Worm (Caenorhabditis elegans) whole organism, L2 larva: ENCODE measurements around the gene F47B8.5.

Experiments
- C34F6.9 ChIP-seq: fragments of 150-350 bp; optimal IDR thresholded peaks from 2 replicates; lab custom pipeline; 2014; ENCODE audit warnings: missing biosample characterization, missing genetic modification characterization
- R02D3.7 ChIP-seq: fragments of 150-350 bp; optimal IDR thresholded peaks from 2 replicates; lab custom pipeline; 2014; ENCODE audit warnings: missing biosample characterization, missing genetic modification characterization
- Y55F3AM.14 ChIP-seq: fragments of 200-800 bp; sonication (Bioruptor generic); optimal IDR thresholded peaks from 2 replicates; lab custom pipeline; 2018; ENCODE audit warnings: mild to moderate bottlenecking, missing genetic modification characterization, missing compliant biosample characterization
- alr-1 ChIP-seq: fragments of 150-350 bp; optimal IDR thresholded peaks from 2 replicates; lab custom pipeline; 2014; ENCODE audit warnings: missing biosample characterization, missing genetic modification characterization
- aly-2 ChIP-seq: fragments of 150-350 bp; optimal IDR thresholded peaks from 2 replicates; lab custom pipeline; 2014; ENCODE audit warnings: missing biosample characterization, missing genetic modification characterization
- blmp-1 ChIP-seq: sonication (generic microtip); optimal IDR thresholded peaks from 2 replicates; lab custom pipeline; 2017; ENCODE audit warnings: missing genetic modification characterization, mild to moderate bottlenecking, missing compliant biosample characterization, antibody characterized with exemption, moderate library complexity; ENCODE audit not compliant: insufficient read depth
- ceh-16 ChIP-seq: fragments of 150-350 bp; optimal IDR thresholded peaks from 2 replicates; lab custom pipeline; 2014; ENCODE audit warnings: missing biosample characterization, missing genetic modification characterization
- crh-2 ChIP-seq: sonication (generic microtip); optimal IDR thresholded peaks from 2 replicates; lab custom pipeline; 2017; ENCODE audit warnings: missing biosample characterization, missing genetic modification characterization
- dmd-4 ChIP-seq: sonication (generic microtip); optimal IDR thresholded peaks from 2 replicates; lab custom pipeline; 2017; ENCODE audit warnings: missing biosample characterization, missing genetic modification characterization
- egl-27 ChIP-seq: sonication (generic microtip); optimal IDR thresholded peaks from 3 replicates; lab custom pipeline; 2017; ENCODE audit warnings: missing biosample characterization, missing genetic modification reagents, missing genetic modification characterization
- elt-1 ChIP-seq: fragments of 150-350 bp; optimal IDR thresholded peaks from 2 replicates; lab custom pipeline; 2014; ENCODE audit warnings: missing biosample characterization, missing genetic modification characterization
- elt-3 ChIP-seq: sonication (generic microtip); optimal IDR thresholded peaks from 2 replicates; lab custom pipeline; 2017; ENCODE audit warnings: missing biosample characterization, missing genetic modification characterization
- fos-1 ChIP-seq: fragments of 150-350 bp; optimal IDR thresholded peaks from 2 replicates; lab custom pipeline; 2014; ENCODE audit warnings: missing biosample characterization, missing genetic modification characterization
- lin-11 ChIP-seq: fragments of 150-350 bp; sonication (generic microtip); optimal IDR thresholded peaks from 2 replicates; lab custom pipeline; 2014; ENCODE audit warnings: missing biosample characterization, missing genetic modification characterization, inconsistent platforms, mixed read lengths
- lsy-2 ChIP-seq, 2 experiments: fragments of 150-350 bp in 1 of 2; sonication (generic microtip) in 1 of 2; optimal IDR thresholded peaks; 2 replicates each; lab custom pipeline; 2014 to 2017; ENCODE audit warnings: missing biosample characterization in 2 of 2, missing genetic modification characterization in 2 of 2
- mab-5 ChIP-seq: fragments of 150-350 bp; optimal IDR thresholded peaks from 2 replicates; lab custom pipeline; 2014; ENCODE audit warnings: missing biosample characterization, missing genetic modification characterization
- mdl-1 ChIP-seq, 2 experiments: fragments of 150-350 bp in 1 of 2; sonication (generic microtip) in 1 of 2; optimal IDR thresholded peaks; 2 replicates each; lab custom pipeline; 2017; ENCODE audit warnings: missing biosample characterization in 2 of 2, missing genetic modification characterization in 2 of 2
- nhr-10 ChIP-seq: sonication (generic microtip); optimal IDR thresholded peaks from 2 replicates; lab custom pipeline; 2017; ENCODE audit warnings: missing biosample characterization, missing genetic modification characterization
- nhr-11 ChIP-seq: fragments of 150-350 bp; optimal IDR thresholded peaks from 2 replicates; lab custom pipeline; 2014; ENCODE audit warnings: missing biosample characterization, missing genetic modification characterization
- nhr-129 ChIP-seq: fragments of 150-350 bp; optimal IDR thresholded peaks from 2 replicates; lab custom pipeline; 2014; ENCODE audit warnings: missing biosample characterization, missing genetic modification characterization
- nhr-21 ChIP-seq: fragments of 150-350 bp; optimal IDR thresholded peaks from 2 replicates; lab custom pipeline; 2014; ENCODE audit warnings: missing biosample characterization, missing genetic modification characterization
- nhr-23 ChIP-seq: fragments of 150-350 bp; optimal IDR thresholded peaks from 2 replicates; lab custom pipeline; 2014; ENCODE audit warnings: missing biosample characterization, missing genetic modification reagents, missing genetic modification characterization
- nhr-25 ChIP-seq: fragments of 150-350 bp; sonication (generic microtip); optimal IDR thresholded peaks from 3 replicates; lab custom pipeline; 2014; ENCODE audit warnings: missing biosample characterization, missing genetic modification characterization
- sem-4 ChIP-seq: fragments of 150-350 bp; optimal IDR thresholded peaks from 2 replicates; lab custom pipeline; 2014; ENCODE audit warnings: missing biosample characterization, missing genetic modification reagents, missing genetic modification characterization
- skn-1 ChIP-seq: sonication (generic microtip); optimal IDR thresholded peaks from 2 replicates; lab custom pipeline; 2017; ENCODE audit warnings: missing biosample characterization, missing genetic modification characterization
- sma-9 ChIP-seq, 2 experiments: fragments of 150-350 bp in 1 of 2; sonication (generic microtip) in 1 of 2; optimal IDR thresholded peaks; 2 replicates each; lab custom pipeline; 2014 to 2016; ENCODE audit warnings: missing genetic modification characterization in 2 of 2, mild to moderate bottlenecking in 1 of 2, missing biosample characterization in 1 of 2, missing compliant biosample characterization in 1 of 2, missing genetic modification reagents in 1 of 2, moderate library complexity in 1 of 2
- snpc-4 ChIP-seq: fragments of 150-350 bp; optimal IDR thresholded peaks from 2 replicates; lab custom pipeline; 2014; ENCODE audit warnings: missing biosample characterization, missing genetic modification characterization
- unc-39 ChIP-seq: fragments of 150-350 bp; optimal IDR thresholded peaks from 2 replicates; lab custom pipeline; 2014; ENCODE audit warnings: missing biosample characterization, missing genetic modification characterization
- unc-62 ChIP-seq: fragments of 150-350 bp; optimal IDR thresholded peaks from 2 replicates; lab custom pipeline; 2014; ENCODE audit warnings: missing biosample characterization, missing genetic modification reagents, missing genetic modification characterization
- zag-1 ChIP-seq: fragments of 150-350 bp; optimal IDR thresholded peaks from 2 replicates; lab custom pipeline; 2014; ENCODE audit warnings: missing biosample characterization, missing genetic modification characterization
- ztf-1 ChIP-seq: fragments of 200-800 bp; sonication (Bioruptor generic); conservative IDR thresholded peaks from 2 replicates; pipeline ENCODE4 v1.3.6; 2022; ENCODE audit warnings: missing genetic modification characterization, missing compliant biosample characterization
- ztf-11 ChIP-seq: sonication (generic microtip); optimal IDR thresholded peaks from 2 replicates; lab custom pipeline; 2017; ENCODE audit warnings: missing biosample characterization, missing genetic modification characterization
- ztf-4 ChIP-seq: fragments of 150-350 bp; optimal IDR thresholded peaks from 2 replicates; lab custom pipeline; 2014; ENCODE audit warnings: missing biosample characterization, missing genetic modification characterization

The F47B8.5 gene

DNA sequence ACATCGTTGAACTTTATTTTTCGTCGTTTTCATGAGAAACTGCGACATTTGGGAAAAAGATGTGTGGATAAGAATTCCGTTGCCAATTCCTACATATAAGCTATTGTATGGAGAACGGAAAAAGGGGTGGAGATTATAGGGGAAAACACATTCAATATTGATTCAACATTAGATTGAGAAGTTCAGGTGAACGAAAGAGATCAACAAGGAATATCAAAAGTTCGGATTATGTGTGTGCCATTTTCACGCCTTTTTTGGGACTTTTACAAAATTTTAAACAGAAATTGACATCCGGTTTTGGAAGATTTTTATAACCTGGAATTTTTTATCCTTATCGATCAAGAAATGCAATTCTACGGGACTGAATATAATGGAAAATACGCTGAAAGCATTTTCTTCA, at the start of gene F47B8.5:
Gene F47B8.5 (minus strand): TSS at position 101 of the 400 bp plus-strand sequence.
- TF ChIP-seq skn-1 (tag; lab: Kevin White, UChicago): no peak
- TF ChIP-seq nhr-11 (tag; lab: Kevin White, UChicago): no peak
- no peak for TF ChIP-seq nhr-21 (tag; lab: Kevin White, UChicago)
- no peak for TF ChIP-seq unc-62
- TF ChIP-seq blmp-1 (tag; lab: Kevin White, UChicago): no peak
- no peak for TF ChIP-seq sma-9 (GFP tag; optimal IDR thresholded peaks at IDR 0.05; lab: Kevin White, UChicago)
- TF ChIP-seq sma-9 (tag; optimal IDR thresholded peaks at IDR 0.05; lab: Kevin White, UChicago): no peak
- no peak for TF ChIP-seq mab-5 (tag; lab: Kevin White, UChicago)

DNA sequence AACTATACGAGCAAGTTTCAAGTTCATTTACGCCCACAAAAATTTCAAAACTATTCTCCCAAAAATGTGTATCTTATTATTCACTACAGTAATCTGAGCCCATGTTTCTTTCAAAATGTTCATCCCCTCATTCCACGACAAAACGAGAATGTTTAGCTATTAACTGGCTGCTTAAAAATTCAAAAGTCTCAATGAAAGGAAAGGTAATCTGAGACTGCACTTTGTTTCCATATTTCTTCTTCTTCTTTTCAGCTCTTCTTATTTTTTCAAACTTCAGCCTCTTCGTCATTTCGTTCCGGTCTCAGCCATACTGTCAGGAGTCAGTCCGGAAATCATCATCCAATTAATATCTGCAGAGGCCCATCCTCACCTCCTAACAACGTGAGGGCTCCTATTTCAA, 45.1 kb upstream of the F47B8.5 start, which contains the start of gene unc-39:
Gene unc-39 (plus strand): TSS at position 301 of the 400 bp plus-strand sequence.
- TF ChIP-seq blmp-1 (tag; lab: Kevin White, UChicago) (no peak), mdl-1 (tag; optimal IDR thresholded peaks at IDR 0.05; lab: Kevin White, UChicago) (no peak), ztf-4 (tag; lab: Kevin White, UChicago) (no peak), nhr-23 (tag; lab: Kevin White, UChicago) (no peak), crh-2 (tag; lab: Kevin White, UChicago) (no peak), fos-1 (tag; lab: Kevin White, UChicago) (no peak), nhr-10 (tag; lab: Kevin White, UChicago) (no peak), C34F6.9 (tag; lab: Kevin White, UChicago) (no peak), unc-62 (no peak), unc-39 (no peak), elt-3 (tag; lab: Kevin White, UChicago) (no peak), lin-11 (no peak), R02D3.7 (tag; lab: Kevin White, UChicago) (no peak), alr-1 (no peak), lsy-2 (tag; optimal IDR thresholded peaks at IDR 0.05; lab: Kevin White, UChicago) (no peak), aly-2 (no peak), snpc-4 (tag; lab: Kevin White, UChicago) (no peak)

DNA sequence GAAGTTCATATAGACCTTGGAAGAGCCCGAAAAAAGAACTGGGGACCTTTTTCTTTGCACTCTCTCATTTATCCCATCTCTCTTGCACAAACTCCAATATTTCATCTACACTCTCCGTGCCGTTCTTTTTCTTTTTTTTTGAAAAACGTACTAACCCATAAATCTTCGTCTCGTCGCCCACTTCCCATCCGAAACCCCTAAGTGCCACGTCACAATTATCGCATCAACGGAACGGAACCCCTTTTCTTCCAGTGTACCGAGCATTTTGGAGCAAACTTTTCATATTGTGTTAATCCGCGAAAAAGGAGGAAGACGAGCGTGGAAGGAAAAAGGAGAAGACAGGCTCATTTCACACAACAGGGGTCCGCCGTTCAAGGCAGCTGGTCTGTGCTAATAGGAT, 41.7 kb upstream of the F47B8.5 start:
- TF ChIP-seq zag-1 (tag; lab: Kevin White, UChicago): peak; percentile 4
- peak; percentile 63 for TF ChIP-seq crh-2 (tag; lab: Kevin White, UChicago)
- peak; percentile 45 for TF ChIP-seq mab-5 (tag; lab: Kevin White, UChicago)
- TF ChIP-seq nhr-129 (tag; lab: Kevin White, UChicago): no peak

DNA sequence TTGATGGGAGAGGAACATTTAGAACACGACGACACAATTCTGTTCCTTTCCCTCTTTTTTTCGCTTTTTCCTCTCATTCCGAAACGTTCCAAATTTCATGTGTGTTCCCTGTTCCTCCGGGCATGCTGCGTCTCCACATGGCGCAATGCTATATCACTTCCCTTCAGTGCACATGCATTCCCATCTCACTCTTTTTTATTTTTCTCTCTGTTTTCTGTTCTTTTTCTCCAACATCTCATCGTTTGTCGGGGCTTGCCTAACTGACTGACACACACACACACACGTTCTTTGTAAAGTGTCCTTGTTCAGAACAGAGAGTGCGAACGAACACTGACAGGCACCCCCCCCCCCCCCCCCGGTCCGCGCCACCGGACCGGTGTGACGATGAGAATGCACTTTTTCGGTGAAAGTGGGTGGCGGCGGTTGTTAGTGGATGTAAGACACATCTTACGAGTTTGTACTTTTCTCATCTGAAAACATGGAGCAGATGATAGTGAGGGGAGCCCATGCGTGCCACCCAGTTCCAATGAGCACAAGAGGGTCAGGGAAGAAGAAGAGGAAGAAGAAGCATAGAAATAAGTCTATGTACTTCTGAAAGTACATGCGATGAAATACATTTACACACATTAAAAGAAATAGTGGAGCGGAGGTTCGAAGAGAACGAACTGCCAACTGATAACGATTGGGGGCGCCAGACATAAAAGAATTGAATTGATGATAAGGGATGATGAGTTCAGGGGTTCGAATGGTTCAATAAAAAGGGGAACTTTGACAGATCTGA, 40.8 kb upstream of the F47B8.5 start:
- TF ChIP-seq lsy-2 (tag; optimal IDR thresholded peaks at IDR 0.05; lab: Kevin White, UChicago): peak in 1 of 2 experiments; percentile 52
- no peak for TF ChIP-seq elt-1
- TF ChIP-seq ceh-16 (tag; lab: Kevin White, UChicago): peak; percentile 30
- TF ChIP-seq nhr-25 (tag; lab: Kevin White, UChicago): no peak
- TF ChIP-seq C34F6.9 (tag; lab: Kevin White, UChicago): peak; percentile 20
- peak; percentile 84 for TF ChIP-seq sem-4 (tag; lab: Kevin White, UChicago)
- peak; percentile 96 for TF ChIP-seq blmp-1 (tag; lab: Kevin White, UChicago)
- TF ChIP-seq sma-9 (GFP tag; optimal IDR thresholded peaks at IDR 0.05; lab: Kevin White, UChicago): peak; percentile 90
- TF ChIP-seq sma-9 (tag; optimal IDR thresholded peaks at IDR 0.05; lab: Kevin White, UChicago): peak; percentile 7
- TF ChIP-seq nhr-21 (tag; lab: Kevin White, UChicago): peak; percentile 44
- peak; percentile 95 for TF ChIP-seq fos-1 (tag; lab: Kevin White, UChicago)
- TF ChIP-seq mdl-1 (tag; optimal IDR thresholded peaks at IDR 0.05; lab: Kevin White, UChicago): peak; percentile 60 to 69
- peak; percentile 37 for TF ChIP-seq skn-1 (tag; lab: Kevin White, UChicago)
- no peak for TF ChIP-seq ztf-1 (GFP tag; lab: Robert Waterston, UW)
- TF ChIP-seq dmd-4 (tag; lab: Kevin White, UChicago): no peak
- no peak for TF ChIP-seq ztf-11
- TF ChIP-seq alr-1: no peak
- TF ChIP-seq egl-27: peak; percentile 52
- TF ChIP-seq nhr-129 (tag; lab: Kevin White, UChicago): no peak
- TF ChIP-seq Y55F3AM.14 (GFP tag; lab: Kevin White, UChicago): peak; percentile 44
- TF ChIP-seq, all 48 proteins: peak for 12
